Fruit fly (Drosophila melanogaster) Kc167 (cell line): Measurements from ENCODE around the gene CG32855.

Source experiments
- h ChIP-seq: fragments of >200 bp; optimal IDR thresholded peaks from 3 replicates; lab custom pipeline; 2018; ENCODE audit warnings: missing external identifiers
- psq ChIP-seq: fragments of >200 bp; optimal IDR thresholded peaks from 2 replicates; lab custom pipeline; 2017; ENCODE audit warnings: missing external identifiers
- ttk ChIP-seq: sonication (Bioruptor generic); optimal IDR thresholded peaks from 2 replicates; lab custom pipeline; 2017; ENCODE audit warnings: missing external identifiers

dm6 chr3R:16051329-16051679 is 29.5 kb downstream of the CG32855 start:
- TF ChIP-seq ttk (lab: Kevin White, UChicago) (no peak), h (lab: Kevin White, UChicago) (no peak), psq (no peak)
